Worm (Caenorhabditis elegans) whole organism, young adult: ENCODE data around the gene pals-30.

Experiments used
- F22D6.2 ChIP-seq: sonication (generic microtip); optimal IDR thresholded peaks from 2 replicates; lab custom pipeline; 2016; ENCODE audit warnings: mild to moderate bottlenecking, missing genetic modification characterization, missing compliant biosample characterization
- F57C9.4 ChIP-seq: sonication (generic microtip); optimal IDR thresholded peaks from 2 replicates; lab custom pipeline; 2017; ENCODE audit warnings: mild to moderate bottlenecking, missing genetic modification characterization, missing compliant biosample characterization
- Y53G8AR.9 ChIP-seq: fragments of 200-800 bp; sonication (Bioruptor generic); conservative IDR thresholded peaks from 2 replicates; pipeline ENCODE4 v1.3.6; 2022; ENCODE audit warnings: missing genetic modification reagents, missing genetic modification characterization, missing compliant biosample characterization
- akir-1 ChIP-seq: fragments of 200-800 bp; sonication (Bioruptor generic); optimal IDR thresholded peaks from 2 replicates; lab custom pipeline; 2018; ENCODE audit warnings: mild to moderate bottlenecking, missing genetic modification characterization, moderate library complexity, missing compliant biosample characterization
- attf-5 ChIP-seq: fragments of 200-800 bp; sonication (Bioruptor generic); optimal IDR thresholded peaks from 2 replicates; lab custom pipeline; 2018; ENCODE audit warnings: mild to moderate bottlenecking, missing genetic modification characterization, missing compliant biosample characterization
- dpff-1 ChIP-seq: sonication (generic microtip); optimal IDR thresholded peaks from 2 replicates; lab custom pipeline; 2017; ENCODE audit warnings: mild to moderate bottlenecking, missing genetic modification characterization, missing compliant biosample characterization
- fkh-3 ChIP-seq: sonication (generic microtip); optimal IDR thresholded peaks from 2 replicates; lab custom pipeline; 2016; ENCODE audit warnings: mild to moderate bottlenecking, missing genetic modification characterization, missing compliant biosample characterization
- gei-17 ChIP-seq: fragments of 200-800 bp; sonication (Bioruptor generic); optimal IDR thresholded peaks from 2 replicates; lab custom pipeline; 2018; ENCODE audit warnings: mild to moderate bottlenecking, missing genetic modification characterization, missing compliant biosample characterization
- madf-8 ChIP-seq: fragments of 200-800 bp; sonication (Bioruptor generic); conservative IDR thresholded peaks from 2 replicates; pipeline ENCODE4 v1.3.6; 2022; ENCODE audit warnings: missing genetic modification reagents, missing genetic modification characterization, missing compliant biosample characterization
- nhr-120 ChIP-seq: fragments of 200-800 bp; sonication (Bioruptor generic); IDR thresholded peaks from 2 replicates; pipeline ENCODE4 v1.3.6; 2022; ENCODE audit warnings: missing genetic modification characterization, missing compliant biosample characterization
- pha-4 ChIP-seq: fragments of 150-350 bp; sonication (generic microtip); optimal IDR thresholded peaks from 2 replicates; lab custom pipeline; 2014; ENCODE audit warnings: missing biosample characterization, missing genetic modification reagents, missing genetic modification characterization
- tbp1 ChIP-seq: fragments of 200-800 bp; sonication (Bioruptor generic); optimal IDR thresholded peaks from 2 replicates; lab custom pipeline; 2018; ENCODE audit warnings: mild to moderate bottlenecking, missing genetic modification characterization, missing compliant biosample characterization

- TF ChIP-seq dpff-1 (tag; lab: Kevin White, UChicago) (no peak), tbp1 (GFP tag; lab: Kevin White, UChicago) (no peak), attf-5 (GFP tag; lab: Kevin White, UChicago) (no peak), nhr-120 (GFP tag; lab: Robert Waterston, UW) (no peak), fkh-3 (no peak), Y53G8AR.9 (GFP tag; lab: Robert Waterston, UW) (no peak), gei-17 (no peak), F57C9.4 (no peak), pha-4 (no peak), akir-1 (GFP tag; lab: Kevin White, UChicago) (no peak), madf-8 (no peak), F22D6.2 (tag; lab: Kevin White, UChicago) (no peak)
Measured at ce11 chrIV:14571626-14572025, 19.9 kb upstream of the pals-30 start.
